Worm (Caenorhabditis elegans) whole organism, mixed stage, embryonic: ENCODE data around the gene lec-2.

ENCODE experiments used
- bed-3 ChIP-seq: fragments of 200-800 bp; sonication (Bioruptor generic); optimal IDR thresholded peaks from 3 replicates; lab custom pipeline; 2018; ENCODE audit warnings: mild to moderate bottlenecking, missing genetic modification characterization, moderate library complexity, missing compliant biosample characterization
- elt-3 ChIP-seq: fragments of 150-350 bp; optimal IDR thresholded peaks from 2 replicates; lab custom pipeline; 2014; ENCODE audit warnings: missing biosample characterization, missing genetic modification characterization
- lsy-2 ChIP-seq: fragments of 150-350 bp; optimal IDR thresholded peaks from 2 replicates; lab custom pipeline; 2014; ENCODE audit warnings: missing biosample characterization, missing genetic modification characterization
- mab-5 ChIP-seq: fragments of 150-350 bp; optimal IDR thresholded peaks from 2 replicates; lab custom pipeline; 2014; ENCODE audit warnings: missing biosample characterization, missing genetic modification characterization
- nhr-12 ChIP-seq: fragments of 150-350 bp; optimal IDR thresholded peaks from 2 replicates; lab custom pipeline; 2014; ENCODE audit warnings: missing biosample characterization, missing genetic modification characterization
- pha-4 ChIP-seq: fragments of 150-350 bp; optimal IDR thresholded peaks from 2 replicates; lab custom pipeline; 2018; ENCODE audit warnings: missing biosample characterization, missing genetic modification reagents, missing genetic modification characterization
- snpc-4 ChIP-seq: fragments of 150-350 bp; optimal IDR thresholded peaks from 2 replicates; lab custom pipeline; 2014; ENCODE audit warnings: missing biosample characterization, missing genetic modification characterization
- sptf-1 ChIP-seq: sonication (generic microtip); optimal IDR thresholded peaks from 2 replicates; lab custom pipeline; 2017; ENCODE audit warnings: mild to moderate bottlenecking, missing genetic modification characterization, moderate library complexity, missing compliant biosample characterization
- unc-39 ChIP-seq: fragments of 150-350 bp; optimal IDR thresholded peaks from 2 replicates; lab custom pipeline; 2014; ENCODE audit warnings: missing biosample characterization, missing genetic modification characterization
- unc-62 ChIP-seq: fragments of 150-350 bp; optimal IDR thresholded peaks from 2 replicates; lab custom pipeline; 2014; ENCODE audit warnings: missing biosample characterization, missing genetic modification reagents, missing genetic modification characterization

DNA sequence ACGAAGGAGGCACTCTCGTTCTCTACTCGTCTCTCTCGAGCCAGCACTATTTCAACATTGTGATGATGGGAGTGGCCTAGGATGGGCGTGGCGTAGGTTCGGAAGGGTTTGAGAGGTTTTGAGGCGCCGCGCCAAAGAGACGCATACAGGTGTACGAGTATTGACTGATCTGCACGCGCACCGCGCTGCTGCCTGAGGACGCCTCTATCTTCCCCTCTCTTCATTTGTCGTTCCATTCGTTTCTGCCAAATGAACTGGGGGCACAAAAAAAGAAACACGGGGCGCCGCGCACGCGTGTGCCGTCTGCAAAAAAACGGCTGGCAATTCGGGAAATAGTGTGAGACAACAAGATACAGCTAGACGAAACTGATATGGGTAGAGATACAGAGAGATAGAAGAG, at the start of gene lec-2:
- no peak for TF ChIP-seq pha-4 (tag; lab: Kevin White, UChicago)
- TF ChIP-seq unc-39 (tag; lab: Kevin White, UChicago) = no peak
- TF ChIP-seq unc-62 (GFP tag; lab: Kevin White, UChicago) = no peak
- TF ChIP-seq bed-3 (GFP tag; lab: Kevin White, UChicago) = no peak
- no peak for TF ChIP-seq nhr-12 (tag; lab: Kevin White, UChicago)
- TF ChIP-seq lsy-2 (tag; lab: Kevin White, UChicago) = no peak
- no peak for TF ChIP-seq snpc-4 (tag; lab: Kevin White, UChicago)
- no peak for TF ChIP-seq elt-3 (tag; lab: Kevin White, UChicago)
- no peak for TF ChIP-seq mab-5 (tag; lab: Kevin White, UChicago)
- TF ChIP-seq sptf-1 = no peak
